Worm (Caenorhabditis elegans) whole organism, L4/young adult: ENCODE data around the gene gsto-3.

Experiments
- W03F9.2 ChIP-seq: fragments of 150-350 bp; optimal IDR thresholded peaks from 2 replicates; lab custom pipeline; 2014; ENCODE audit warnings: missing biosample characterization, missing genetic modification characterization
- dao-5 ChIP-seq: sonication (generic microtip); optimal IDR thresholded peaks from 2 replicates; lab custom pipeline; 2016; ENCODE audit warnings: missing genotype, missing genetic modification characterization, moderate library complexity, missing compliant biosample characterization
- him-1 ChIP-seq: sonication (generic microtip); optimal IDR thresholded peaks from 2 replicates; lab custom pipeline; 2016; ENCODE audit warnings: missing genotype, missing genetic modification reagents, missing genetic modification characterization, missing compliant biosample characterization

DNA sequence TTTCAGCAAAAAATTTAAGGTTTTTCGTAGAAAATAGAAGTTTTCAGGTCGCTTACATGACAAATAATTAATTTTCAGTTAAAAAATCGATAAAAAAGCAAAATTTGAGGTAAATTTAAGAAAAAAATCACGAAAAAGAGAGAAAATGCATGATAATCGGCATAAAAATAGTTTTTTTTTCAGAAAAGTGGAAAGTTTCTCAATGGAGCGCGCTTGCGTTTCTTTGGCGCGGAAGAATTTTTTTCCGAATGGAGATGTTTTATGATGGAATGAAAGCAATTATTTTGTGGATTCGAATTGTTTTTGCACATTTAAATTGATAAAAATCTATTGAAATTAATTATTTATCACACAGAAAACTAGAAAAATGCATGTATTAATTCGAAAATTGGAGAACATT is 42.8 kb upstream of the gsto-3 start:
- TF ChIP-seq dao-5 (tag; lab: Kevin White, UChicago) (no peak), him-1 (tag; lab: Kevin White, UChicago) (no peak), W03F9.2 (tag; lab: Kevin White, UChicago) (no peak)
